ENCODE assay signal across 3 fruit fly cellular contexts in genomic region chr3L:9742342-9742741, dm6.
TF ChIP-seq lines count a peak whose summit lies in the region.

No protein-coding gene starts in this region.

TF ChIP-seq in whole organism, embryonic, 481 proteins besides CTCF, POLR2A, EP300 and RAD21 (continued from another document):
- no peak for TF ChIP-seq NC2α (GFP tag; optimal IDR thresholded peaks at IDR 0.05; lab: Kevin White, UChicago)
- no peak for TF ChIP-seq Max (GFP tag; optimal IDR thresholded peaks at IDR 0.05; lab: Kevin White, UChicago)
- TF ChIP-seq lola (GFP tag; optimal IDR thresholded peaks at IDR 0.05; lab: Kevin White, UChicago): peak in 1 of 3 experiments; percentile 27
- no peak for TF ChIP-seq Pdp1 (GFP tag; optimal IDR thresholded peaks at IDR 0.05; lab: Kevin White, UChicago)
- peak; percentile 55 for TF ChIP-seq CG18262 (tag; optimal IDR thresholded peaks at IDR 0.05; lab: Kevin White, UChicago)
- peak; percentile 50 for TF ChIP-seq CG14710 (tag; optimal IDR thresholded peaks at IDR 0.05; lab: Kevin White, UChicago)
- 0 out of 3 replicates have a peak, but pooled peaks have one; percentile 14 for TF ChIP-seq row (GFP tag; IDR thresholded peaks at IDR 0.05; lab: Robert Waterston, UW)
- TF ChIP-seq lbe (GFP tag; optimal IDR thresholded peaks at IDR 0.05; lab: Kevin White, UChicago): peak; percentile 49
- peak; percentile 9 for TF ChIP-seq CG4424 (GFP tag; optimal IDR thresholded peaks at IDR 0.05; lab: Kevin White, UChicago)
- TF ChIP-seq dmrt99B (tag; optimal IDR thresholded peaks at IDR 0.05; lab: Kevin White, UChicago): peak; percentile 3
- peak; percentile 77 for TF ChIP-seq sens (GFP tag; lab: Kevin White, UChicago)
- TF ChIP-seq CG8359 (GFP tag; optimal IDR thresholded peaks at IDR 0.05; lab: Kevin White, UChicago; ENCODE audit: borderline replicate concordance): no peak
- TF ChIP-seq Sox100B (GFP tag; optimal IDR thresholded peaks at IDR 0.05; lab: Kevin White, UChicago): peak; percentile 1
- no peak for TF ChIP-seq CG8944 (GFP tag; optimal IDR thresholded peaks at IDR 0.05; lab: Kevin White, UChicago)

TF ChIP-seq in whole organism, prepupa, 60 proteins besides CTCF, POLR2A, EP300 and RAD21 (continued from another document):
- TF ChIP-seq fd85E (GFP tag; optimal IDR thresholded peaks at IDR 0.05; lab: Kevin White, UChicago) (no peak), CG31627 (GFP tag; optimal IDR thresholded peaks at IDR 0.05; lab: Kevin White, UChicago) (peak; percentile 40), CG6792 (GFP tag; optimal IDR thresholded peaks at IDR 0.05; lab: Kevin White, UChicago) (peak; percentile 3), CG8119 (GFP tag; IDR thresholded peaks at IDR 0.05; lab: Robert Waterston, UW) (peak; percentile 57), Met (GFP tag; optimal IDR thresholded peaks at IDR 0.05; lab: Kevin White, UChicago) (peak; percentile 69), CG11902 (GFP tag; optimal IDR thresholded peaks at IDR 0.05; lab: Kevin White, UChicago) (peak; percentile 31), CG6808 (GFP tag; optimal IDR thresholded peaks at IDR 0.05; lab: Kevin White, UChicago) (peak; percentile 85), Blimp-1 (GFP tag; optimal IDR thresholded peaks at IDR 0.05; lab: Kevin White, UChicago) (peak; percentile 55), CG11762 (GFP tag; optimal IDR thresholded peaks at IDR 0.05; lab: Kevin White, UChicago; ENCODE audit: insufficient read depth) (peak; percentile 53), topi (GFP tag; optimal IDR thresholded peaks at IDR 0.05; lab: Kevin White, UChicago) (peak; percentile 73), cyc (GFP tag; optimal IDR thresholded peaks at IDR 0.05; lab: Kevin White, UChicago) (peak; percentile 82), Smox (GFP tag; optimal IDR thresholded peaks at IDR 0.05; lab: Kevin White, UChicago) (peak; percentile 54), pdm3 (GFP tag; optimal IDR thresholded peaks at IDR 0.05; lab: Kevin White, UChicago) (peak; percentile 28), CG7368 (GFP tag; optimal IDR thresholded peaks at IDR 0.05; lab: Kevin White, UChicago) (peak; percentile 43), CG15336 (GFP tag; IDR thresholded peaks at IDR 0.05; lab: Robert Waterston, UW) (peak; percentile 9; the same call in 1 of the 2 replicates), dsx (GFP tag; optimal IDR thresholded peaks at IDR 0.05; lab: Kevin White, UChicago; ENCODE audit: poor library complexity, severe bottlenecking) (peak; percentile 41), Hr4 (GFP tag; optimal IDR thresholded peaks at IDR 0.05; lab: Kevin White, UChicago) (no peak), CG32006 (GFP tag; optimal IDR thresholded peaks at IDR 0.05; lab: Kevin White, UChicago) (peak; percentile 47), ss (GFP tag; optimal IDR thresholded peaks at IDR 0.05; lab: Kevin White, UChicago) (peak; percentile 33 to 37), fd59A (GFP tag; optimal IDR thresholded peaks at IDR 0.05; lab: Kevin White, UChicago) (peak; percentile 28), Ets96B (tag; optimal IDR thresholded peaks at IDR 0.05; lab: Kevin White, UChicago) (peak; percentile 76), achi (GFP tag; optimal IDR thresholded peaks at IDR 0.05; lab: Kevin White, UChicago) (peak; percentile 44), Lpt (GFP tag; optimal IDR thresholded peaks at IDR 0.05; lab: Kevin White, UChicago) (peak; percentile 35), acj6 (GFP tag; optimal IDR thresholded peaks at IDR 0.05; lab: Kevin White, UChicago) (peak; percentile 33), net (GFP tag; optimal IDR thresholded peaks at IDR 0.05; lab: Kevin White, UChicago) (peak; percentile 10), Sox102F (GFP tag; optimal IDR thresholded peaks at IDR 0.05; lab: Kevin White, UChicago) (peak; percentile 55), dac (GFP tag; optimal IDR thresholded peaks at IDR 0.05; lab: Kevin White, UChicago) (no peak), CG3032 (tag; optimal IDR thresholded peaks at IDR 0.05; lab: Kevin White, UChicago) (peak; percentile 83), CG6854 (GFP tag; optimal IDR thresholded peaks at IDR 0.05; lab: Kevin White, UChicago) (no peak), CG9139 (GFP tag; optimal IDR thresholded peaks at IDR 0.05; lab: Kevin White, UChicago) (peak; percentile 22), CG4318 (GFP tag; optimal IDR thresholded peaks at IDR 0.05; lab: Kevin White, UChicago) (no peak), vri (GFP tag; optimal IDR thresholded peaks at IDR 0.05; lab: Kevin White, UChicago) (peak; percentile 37), spab (GFP tag; optimal IDR thresholded peaks at IDR 0.05; lab: Kevin White, UChicago) (peak; percentile 20), CG6276 (GFP tag; optimal IDR thresholded peaks at IDR 0.05; lab: Kevin White, UChicago) (no peak), salr (GFP tag; optimal IDR thresholded peaks at IDR 0.05; lab: Kevin White, UChicago) (peak in 1 of 2 experiments; percentile 69)

TF ChIP-seq in whole organism, wandering third instar larva, 38 proteins besides CTCF, POLR2A, EP300 and RAD21 (continued from another document):
- peak; percentile 73 for TF ChIP-seq h (GFP tag; optimal IDR thresholded peaks at IDR 0.05; lab: Kevin White, UChicago)
- TF ChIP-seq Mio (GFP tag; optimal IDR thresholded peaks at IDR 0.05; lab: Kevin White, UChicago): no peak
- TF ChIP-seq N (GFP tag; optimal IDR thresholded peaks at IDR 0.05; lab: Kevin White, UChicago): no peak
- peak; percentile 28 for TF ChIP-seq Hnf4 (GFP tag; optimal IDR thresholded peaks at IDR 0.05; lab: Kevin White, UChicago)
- peak; percentile 38 for TF ChIP-seq sage (GFP tag; optimal IDR thresholded peaks at IDR 0.05; lab: Kevin White, UChicago)
- TF ChIP-seq fru (GFP tag; optimal IDR thresholded peaks at IDR 0.05; lab: Kevin White, UChicago): peak; percentile 77
